Fruit fly (Drosophila melanogaster) whole organism, pupa: ENCODE measurements around the gene Naa15-16.

Experiments used
- CG13204 ChIP-seq: fragments of 200-800 bp; sonication (Bioruptor generic); optimal IDR thresholded peaks from 2 replicates; lab custom pipeline; 2018; ENCODE audit warnings: missing biosample characterization, mild to moderate bottlenecking, missing genetic modification characterization, moderate library complexity
- CG15710 ChIP-seq: fragments of 200-800 bp; sonication (Bioruptor generic); optimal IDR thresholded peaks from 2 replicates; lab custom pipeline; 2018; ENCODE audit warnings: missing biosample characterization, mild to moderate bottlenecking, missing genetic modification characterization, moderate library complexity
- CG17806 ChIP-seq: fragments of 200-800 bp; sonication (Bioruptor generic); optimal IDR thresholded peaks from 2 replicates; lab custom pipeline; 2018; ENCODE audit warnings: missing biosample characterization, mild to moderate bottlenecking, missing genetic modification characterization, moderate library complexity
- CG34367 ChIP-seq: fragments of 200-800 bp; sonication (Bioruptor generic); optimal IDR thresholded peaks from 2 replicates; lab custom pipeline; 2018; ENCODE audit warnings: missing biosample characterization, mild to moderate bottlenecking, missing genetic modification characterization
- CG4496 ChIP-seq: fragments of 200-800 bp; sonication (Bioruptor generic); IDR thresholded peaks from 3 replicates; pipeline ENCODE4 v1.3.6; 2022; ENCODE audit warnings: missing biosample characterization, missing genetic modification characterization
- CG8159 ChIP-seq: fragments of 200-800 bp; sonication (Bioruptor generic); optimal IDR thresholded peaks from 3 replicates; lab custom pipeline; 2018; ENCODE audit warnings: missing biosample characterization, mild to moderate bottlenecking, missing genetic modification characterization, moderate library complexity
- D1 ChIP-seq: fragments of 200-800 bp; sonication (Bioruptor generic); optimal IDR thresholded peaks from 2 replicates; lab custom pipeline; 2018; ENCODE audit warnings: missing biosample characterization, mild to moderate bottlenecking, missing genetic modification characterization, moderate library complexity
- EcR ChIP-seq: fragments of 200-800 bp; sonication (Bioruptor generic); optimal IDR thresholded peaks from 3 replicates; lab custom pipeline; 2019; ENCODE audit warnings: missing biosample characterization, missing genetic modification characterization, mild to moderate bottlenecking, moderate library complexity, missing genetic modification reagents
- Ets98B ChIP-seq: fragments of 200-800 bp; sonication (Bioruptor generic); IDR thresholded peaks from 2 replicates; pipeline ENCODE4 v1.3.6; 2022; ENCODE audit warnings: missing biosample characterization, missing genetic modification characterization
- Pif1A ChIP-seq: fragments of 200-800 bp; sonication (Bioruptor generic); optimal IDR thresholded peaks from 3 replicates; lab custom pipeline; 2016; ENCODE audit warnings: missing biosample characterization, missing genetic modification characterization
- Snoo ChIP-seq: fragments of 200-800 bp; sonication (Bioruptor generic); optimal IDR thresholded peaks from 3 replicates; lab custom pipeline; 2017; ENCODE audit warnings: missing biosample characterization, mild to moderate bottlenecking, missing genetic modification characterization, inconsistent platforms

DNA sequence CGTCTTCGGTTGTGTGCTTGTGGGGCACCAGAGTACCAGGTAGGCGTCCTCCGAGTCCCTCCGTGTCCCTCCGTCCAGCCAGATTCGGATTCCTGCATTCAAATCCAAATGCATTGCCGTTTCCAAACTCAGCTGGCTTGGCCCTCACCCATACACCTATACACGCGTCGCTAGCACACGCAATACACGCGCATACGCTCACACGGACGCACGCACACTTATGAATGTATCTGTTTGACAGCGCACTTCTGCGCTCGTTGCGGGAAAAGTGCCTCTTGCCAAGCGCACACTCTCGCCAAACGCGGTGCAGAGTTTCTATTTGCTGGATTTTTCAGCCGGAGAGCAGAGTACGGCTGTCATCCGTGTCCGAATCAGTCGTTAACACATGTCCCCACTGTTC, 42.8 kb downstream of the Naa15-16 start:
- TF ChIP-seq CG8159 (tag; lab: Kevin White, UChicago) (no peak), D1 (tag; lab: Kevin White, UChicago) (no peak), EcR (GFP tag; lab: Kevin White, UChicago) (no peak), CG15710 (tag; lab: Kevin White, UChicago) (no peak), Ets98B (GFP tag; lab: Robert Waterston, UW) (no peak; the same call in 1 of the 2 replicates), CG13204 (GFP tag; lab: Kevin White, UChicago) (no peak), CG4496 (GFP tag; lab: Robert Waterston, UW) (no peak), CG34367 (tag; lab: Kevin White, UChicago) (no peak), CG17806 (tag; lab: Kevin White, UChicago) (no peak), Pif1A (no peak), Snoo (tag; lab: Kevin White, UChicago) (no peak)
